Worm (Caenorhabditis elegans): ENCODE measurements around the gene ZK856.11.

DNA sequence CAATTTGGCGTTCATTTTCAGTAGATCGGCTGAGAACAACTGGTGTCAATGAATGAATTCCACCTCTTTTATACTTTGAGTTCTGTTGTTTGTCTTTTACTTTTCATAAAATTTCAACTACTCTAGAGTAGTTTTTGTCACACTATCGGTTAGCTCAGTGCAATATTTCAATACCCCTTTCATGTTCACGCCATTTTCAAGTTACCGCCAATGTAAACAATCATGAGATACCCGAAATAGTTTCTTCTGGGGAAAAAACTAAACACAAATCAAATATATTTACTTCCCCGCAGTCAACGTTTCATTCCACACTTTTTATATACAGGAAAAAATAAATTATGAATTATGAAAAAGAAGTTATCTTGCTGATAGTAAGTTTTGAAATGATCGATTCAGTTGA, 23.6 kb upstream of the ZK856.11 start, which contains the start of gene fipr-4:
- no peak for TF ChIP-seq snpc-4 (tag; optimal IDR thresholded peaks at IDR 0.05)
- no peak for TF ChIP-seq dmd-6 (GFP tag; IDR thresholded peaks at IDR 0.05)
- no peak for TF ChIP-seq unc-62 (GFP tag; optimal IDR thresholded peaks at IDR 0.05 in 1 of 2)
- TF ChIP-seq unc-62 (tag; optimal IDR thresholded peaks at IDR 0.05) = no peak
- no peak for TF ChIP-seq aha-1 (tag)
- no peak for TF ChIP-seq lin-1 (GFP tag; IDR thresholded peaks at IDR 0.05)

Data from whole organism, L4 larva.